Fruit fly (Drosophila melanogaster) whole organism, adult: ENCODE measurements around the gene trbl.

Source experiments
- CG1620 ChIP-seq: fragments of 200-800 bp; sonication (Bioruptor generic); optimal IDR thresholded peaks from 2 replicates; lab custom pipeline; 2016; ENCODE audit warnings: missing biosample characterization, missing genetic modification characterization
- Clk ChIP-seq: fragments of 200-800 bp; sonication (Bioruptor generic); optimal IDR thresholded peaks from 2 replicates; lab custom pipeline; 2017; ENCODE audit warnings: missing biosample characterization, missing genetic modification characterization
- Crg-1 ChIP-seq: fragments of 200-800 bp; sonication (Bioruptor generic); optimal IDR thresholded peaks from 2 replicates; lab custom pipeline; 2016; ENCODE audit warnings: missing biosample characterization, missing genetic modification characterization
- Hr96 ChIP-seq: fragments of 200-800 bp; sonication (Bioruptor generic); optimal IDR thresholded peaks from 2 replicates; lab custom pipeline; 2016; ENCODE audit warnings: missing biosample characterization, missing genetic modification characterization
- bab1 ChIP-seq: fragments of 200-800 bp; sonication (Bioruptor generic); optimal IDR thresholded peaks from 3 replicates; lab custom pipeline; 2019; ENCODE audit warnings: missing biosample characterization, mild to moderate bottlenecking, missing genetic modification characterization, moderate library complexity
- cic ChIP-seq: fragments of 200-800 bp; sonication (Bioruptor generic); optimal IDR thresholded peaks from 2 replicates; lab custom pipeline; 2017; ENCODE audit warnings: missing biosample characterization, mild to moderate bottlenecking, missing genetic modification characterization, moderate library complexity
- cnc ChIP-seq, 2 experiments: fragments of >200 bp; optimal IDR thresholded peaks; 2 replicates each; lab custom pipeline; 2017
- pad ChIP-seq: fragments of 200-800 bp; sonication (Bioruptor generic); optimal IDR thresholded peaks from 3 replicates; lab custom pipeline; 2017; ENCODE audit warnings: missing biosample characterization, missing genetic modification characterization, mild to moderate bottlenecking, moderate library complexity, missing genetic modification reagents

DNA sequence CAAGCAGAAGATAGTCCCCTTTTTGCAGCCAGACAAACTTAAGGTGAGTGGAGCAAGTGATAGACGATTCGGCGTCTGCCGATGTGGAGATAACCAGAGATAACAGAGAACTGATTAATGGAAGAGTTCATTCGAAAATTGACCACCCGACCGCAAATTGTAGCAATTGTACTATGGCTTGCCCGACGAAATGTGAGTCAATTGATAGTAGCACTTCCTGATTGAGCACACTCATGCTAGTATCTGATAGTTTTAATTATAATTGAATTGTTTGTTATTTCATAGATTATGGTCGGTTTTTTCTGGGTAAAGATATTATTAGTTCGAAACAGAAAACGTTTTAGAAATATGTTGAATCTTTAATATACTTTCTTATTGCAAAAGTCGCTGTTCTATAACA lies 47.0 kb downstream of the trbl start:
- TF ChIP-seq CG1620 (GFP tag; lab: Kevin White, UChicago), result no peak
- TF ChIP-seq pad (GFP tag; lab: Kevin White, UChicago), result no peak
- TF ChIP-seq Crg-1, result no peak
- no peak for TF ChIP-seq cnc (optimal IDR thresholded peaks at IDR 0.05; lab: Kevin White, UChicago)
- TF ChIP-seq cic (GFP tag; lab: Kevin White, UChicago), result no peak
- no peak for TF ChIP-seq Hr96 (GFP tag; lab: Kevin White, UChicago)
- no peak for TF ChIP-seq bab1
- TF ChIP-seq Clk (GFP tag; lab: Kevin White, UChicago), result no peak
